Fruit fly (Drosophila melanogaster): ENCODE data around the gene CG11656.

CG11656 gene

dm6 chr3R:12974447-12974846 lies 35.2 kb upstream of the CG11656 start (continued):
- TF ChIP-seq tgo (GFP tag; IDR thresholded peaks at IDR 0.05): peak; percentile 33; the same call in 1 of the 3 replicates
- peak; percentile 12 for TF ChIP-seq CG10979 (tag; optimal IDR thresholded peaks at IDR 0.05)
- TF ChIP-seq Sox102F (GFP tag; optimal IDR thresholded peaks at IDR 0.05): peak; percentile 2
- TF ChIP-seq Oli (tag; optimal IDR thresholded peaks at IDR 0.05): peak; percentile 2
- peak; percentile 28 for TF ChIP-seq sens (GFP tag)
- peak in 1 of 2 experiments; percentile 13 for TF ChIP-seq Hr51 (GFP tag; optimal IDR thresholded peaks at IDR 0.05)
- peak; percentile 28 for TF ChIP-seq CG9727 (GFP tag; optimal IDR thresholded peaks at IDR 0.05)

dm6 chr3R:12975223-12975622 lies 34.5 kb upstream of the CG11656 start:
- TF ChIP-seq CG14050 (GFP tag; IDR thresholded peaks at IDR 0.05) (no peak), Jarid2 (GFP tag; optimal IDR thresholded peaks at IDR 0.05) (no peak), CG15601 (tag; optimal IDR thresholded peaks at IDR 0.05) (no peak), CG15269 (tag; optimal IDR thresholded peaks at IDR 0.05) (no peak), vfl (GFP tag; optimal IDR thresholded peaks at IDR 0.05) (no peak), Lim3 (GFP tag; IDR thresholded peaks at IDR 0.05) (no peak), so (GFP tag; IDR thresholded peaks at IDR 0.05) (no peak), CG2116 (GFP tag; optimal IDR thresholded peaks at IDR 0.05) (no peak), CG4424 (GFP tag; optimal IDR thresholded peaks at IDR 0.05) (no peak)

- TF ChIP-seq CG10431 (GFP tag; optimal IDR thresholded peaks at IDR 0.05) (no peak), lab (GFP tag; optimal IDR thresholded peaks at IDR 0.05) (no peak), CG32532 (GFP tag; IDR thresholded peaks at IDR 0.05) (no peak), toy (GFP tag; IDR thresholded peaks at IDR 0.05) (no peak), CG1647 (GFP tag; optimal IDR thresholded peaks at IDR 0.05) (no peak), CG8478 (optimal IDR thresholded peaks at IDR 0.05) (no peak), CG6689 (GFP tag; IDR thresholded peaks at IDR 0.05) (no peak), pros (GFP tag; optimal IDR thresholded peaks at IDR 0.05) (no peak), CG18011 (GFP tag; optimal IDR thresholded peaks at IDR 0.05) (no peak), twi (tag; optimal IDR thresholded peaks at IDR 0.05) (no peak), CG11247 (GFP tag; IDR thresholded peaks at IDR 0.05) (no peak)
These were observed 32.2 kb upstream of the CG11656 start, which contains the start of the genes CG7381 and CG7091 for dm6 chr3R:12977371-12978050. TSS of gene CG7381 (minus strand) at chr3R:12977471. TSS of gene CG7091 (plus strand) at chr3R:12978000.

dm6 chr3R:12980628-12981219 lies 29.0 kb upstream of the CG11656 start, which contains the start of gene Paip2:
TSS of gene Paip2 (plus strand) at chr3R:12980792.
- TF ChIP-seq mam (GFP tag; optimal IDR thresholded peaks at IDR 0.05): no peak
- TF ChIP-seq ssp (GFP tag; IDR thresholded peaks at IDR 0.05): no peak
- TF ChIP-seq CG14050 (GFP tag; IDR thresholded peaks at IDR 0.05): no peak
- TF ChIP-seq wor (GFP tag; IDR thresholded peaks at IDR 0.05): no peak
- TF ChIP-seq sima (GFP tag; optimal IDR thresholded peaks at IDR 0.05): no peak
- TF ChIP-seq CG12659 (GFP tag; optimal IDR thresholded peaks at IDR 0.05): peak; percentile 70
- no peak for TF ChIP-seq bcd (GFP tag; optimal IDR thresholded peaks at IDR 0.05)
- TF ChIP-seq CG13624 (GFP tag; optimal IDR thresholded peaks at IDR 0.05): no peak
- TF ChIP-seq Atf3 (GFP tag; optimal IDR thresholded peaks at IDR 0.05): peak; percentile 1
- TF ChIP-seq CG7963 (GFP tag; IDR thresholded peaks at IDR 0.05; ENCODE audit: partially characterized antibody): peak; percentile 94
- no peak for TF ChIP-seq zfh1 (GFP tag; IDR thresholded peaks at IDR 0.05)
- no peak for TF ChIP-seq CG31388 (GFP tag; optimal IDR thresholded peaks at IDR 0.05)
- TF ChIP-seq sqz (GFP tag; optimal IDR thresholded peaks at IDR 0.05): peak; percentile 81
- peak; percentile 63 for TF ChIP-seq Myb (GFP tag; optimal IDR thresholded peaks at IDR 0.05)
- TF ChIP-seq Poxn (GFP tag; IDR thresholded peaks at IDR 0.05): no peak
- TF ChIP-seq CG13424 (tag; optimal IDR thresholded peaks at IDR 0.05): peak; percentile 10
- no peak for TF ChIP-seq CG11695 (GFP tag; IDR thresholded peaks at IDR 0.05)
- peak; percentile 99 for TF ChIP-seq Dll (GFP tag; IDR thresholded peaks at IDR 0.05; ENCODE audit: partially characterized antibody)
- TF ChIP-seq kah (GFP tag; optimal IDR thresholded peaks at IDR 0.05): no peak
- no peak for TF ChIP-seq Ravus (GFP tag; IDR thresholded peaks at IDR 0.05)
- TF ChIP-seq salm (tag; optimal IDR thresholded peaks at IDR 0.05): no peak

Measured in whole organism, embryonic.